Fruit fly (Drosophila melanogaster): Measurements from ENCODE around the gene spn-D.
A peak's percentile ranks its signal among the peaks of the same experiment; 100 is the strongest.

spn-D gene

DNA sequence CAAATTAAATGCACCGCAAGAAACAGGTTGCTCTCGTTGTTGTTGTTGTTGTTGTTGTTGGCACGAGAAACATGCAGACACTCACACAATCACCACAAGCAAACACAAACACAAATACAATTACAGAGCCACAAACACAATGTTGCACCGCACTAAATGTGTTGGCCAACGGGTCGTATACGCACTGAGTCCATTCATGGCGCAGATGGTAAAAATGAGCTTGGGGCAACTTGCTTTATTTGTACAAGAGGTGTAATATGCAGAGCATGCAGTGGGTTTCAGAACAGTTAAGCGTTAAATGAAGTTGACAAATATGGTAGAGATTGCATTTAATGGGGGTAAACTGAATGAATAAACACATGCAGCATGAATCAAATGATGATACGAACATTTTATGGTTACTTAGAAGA is 27.6 kb upstream of the spn-D start (continued):
- no peak for TF ChIP-seq Meics (GFP tag; optimal IDR thresholded peaks at IDR 0.05)
- TF ChIP-seq CG11723 (GFP tag; optimal IDR thresholded peaks at IDR 0.05), result peak; percentile 67
- TF ChIP-seq CG6254 (GFP tag; optimal IDR thresholded peaks at IDR 0.05), result peak; percentile 38
- peak; percentile 61 for TF ChIP-seq CG17359 (tag; optimal IDR thresholded peaks at IDR 0.05)
- TF ChIP-seq CG18764 (GFP tag; optimal IDR thresholded peaks at IDR 0.05), result peak; percentile 1
- no peak for TF ChIP-seq D (optimal IDR thresholded peaks at IDR 0.05)
- TF ChIP-seq D (GFP tag; optimal IDR thresholded peaks at IDR 0.05), result peak; percentile 60
- TF ChIP-seq YL-1 (GFP tag; optimal IDR thresholded peaks at IDR 0.05), result peak; percentile 27
- no peak for TF ChIP-seq insv (GFP tag; optimal IDR thresholded peaks at IDR 0.05)
- TF ChIP-seq CG8765 (GFP tag; IDR thresholded peaks at IDR 0.05), result no peak
- TF ChIP-seq trh (GFP tag; optimal IDR thresholded peaks at IDR 0.05), result peak; percentile 24
- no peak for TF ChIP-seq row (GFP tag; IDR thresholded peaks at IDR 0.05)
- no peak for TF ChIP-seq CG4854 (GFP tag; optimal IDR thresholded peaks at IDR 0.05)
- TF ChIP-seq knrl (GFP tag; IDR thresholded peaks at IDR 0.05; ENCODE audit: partially characterized antibody), result no peak
- peak; percentile 54 for TF ChIP-seq CG4707 (GFP tag; optimal IDR thresholded peaks at IDR 0.05)
- TF ChIP-seq CG33557 (GFP tag; optimal IDR thresholded peaks at IDR 0.05), result peak; percentile 43
- TF ChIP-seq CG8388 (GFP tag; optimal IDR thresholded peaks at IDR 0.05), result peak; percentile 6
- no peak for TF ChIP-seq dmrt11E (tag; optimal IDR thresholded peaks at IDR 0.05)
- TF ChIP-seq Fer1 (GFP tag; optimal IDR thresholded peaks at IDR 0.05), result peak; percentile 25
- TF ChIP-seq her (GFP tag; optimal IDR thresholded peaks at IDR 0.05), result no peak
- TF ChIP-seq CG2875 (GFP tag; optimal IDR thresholded peaks at IDR 0.05), result peak; percentile 78
- TF ChIP-seq sc (optimal IDR thresholded peaks at IDR 0.05), result no peak
- TF ChIP-seq sc (GFP tag; optimal IDR thresholded peaks at IDR 0.05), result peak; percentile 60
- TF ChIP-seq CG11093 (GFP tag; IDR thresholded peaks at IDR 0.05), result no peak
- TF ChIP-seq CG33213 (GFP tag; optimal IDR thresholded peaks at IDR 0.05), result no peak
- TF ChIP-seq Lpt (GFP tag; optimal IDR thresholded peaks at IDR 0.05), result no peak

DNA sequence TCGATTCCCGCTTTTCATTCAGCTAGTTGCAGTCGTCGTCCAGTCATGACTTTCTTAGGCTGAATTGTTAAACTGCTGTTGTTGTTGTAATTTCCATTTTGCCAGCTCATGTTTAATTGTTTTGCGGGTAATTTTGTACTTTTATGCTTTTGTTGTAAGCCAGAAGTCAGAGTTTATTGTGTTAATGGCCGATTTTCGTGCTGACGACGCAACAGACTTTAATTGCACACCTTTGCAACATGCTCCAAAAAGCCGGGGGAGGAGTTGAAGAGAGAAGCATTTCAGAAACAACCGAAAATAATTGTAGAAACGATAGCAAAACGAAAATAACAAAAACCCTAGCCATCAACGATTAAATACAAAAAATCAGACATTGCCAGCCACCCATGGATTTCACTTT is 26.8 kb upstream of the spn-D start:
- TF ChIP-seq Nf-YC (tag; optimal IDR thresholded peaks at IDR 0.05) (no peak), gfzf (GFP tag; optimal IDR thresholded peaks at IDR 0.05) (no peak), Sry-β (GFP tag; optimal IDR thresholded peaks at IDR 0.05) (no peak), ind (GFP tag; optimal IDR thresholded peaks at IDR 0.05) (no peak), gcm2 (GFP tag; optimal IDR thresholded peaks at IDR 0.05) (no peak), CG11696 (GFP tag; IDR thresholded peaks at IDR 0.05) (no peak), CG12219 (GFP tag; optimal IDR thresholded peaks at IDR 0.05) (no peak), CG4424 (GFP tag; optimal IDR thresholded peaks at IDR 0.05) (no peak), Mrtf (GFP tag; IDR thresholded peaks at IDR 0.05) (no peak), lilli (GFP tag; optimal IDR thresholded peaks at IDR 0.05) (no peak), fd3F (GFP tag; optimal IDR thresholded peaks at IDR 0.05) (no peak), CG11504 (tag; optimal IDR thresholded peaks at IDR 0.05) (no peak), sc (optimal IDR thresholded peaks at IDR 0.05) (no peak), sc (GFP tag; optimal IDR thresholded peaks at IDR 0.05) (no peak), PHDP (tag; optimal IDR thresholded peaks at IDR 0.05) (no peak)

DNA sequence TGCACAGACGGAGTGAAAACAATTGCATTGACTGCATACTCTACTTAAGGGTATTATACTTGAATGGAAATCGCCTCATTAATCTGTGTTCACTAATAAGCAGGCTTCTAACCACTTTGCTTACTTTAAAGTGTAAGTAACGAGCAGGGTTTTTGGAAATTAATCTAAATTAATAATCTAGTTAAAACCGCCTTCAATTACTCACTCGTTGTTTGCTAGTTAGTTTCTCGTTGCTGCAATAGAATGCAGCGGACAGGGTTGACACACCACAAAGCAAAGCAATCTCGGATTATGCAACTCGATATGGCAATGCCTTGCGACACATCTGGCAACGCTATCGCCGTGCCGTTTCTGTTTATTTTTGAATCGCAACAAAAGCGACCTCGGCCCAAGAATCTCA is 25.6 kb upstream of the spn-D start:
- TF ChIP-seq Ets65A (GFP tag), result peak; percentile 33
- TF ChIP-seq D19A (tag; optimal IDR thresholded peaks at IDR 0.05), result peak; percentile 83
- TF ChIP-seq CG6791 (GFP tag; IDR thresholded peaks at IDR 0.05; ENCODE audit: partially characterized antibody), result peak; percentile 38; the same call in 1 of the 3 replicates
- peak in 1 of 2 experiments; percentile 13 for TF ChIP-seq bsh (GFP tag; optimal IDR thresholded peaks at IDR 0.05)
- TF ChIP-seq Deaf1 (tag; optimal IDR thresholded peaks at IDR 0.05), result no peak
- no peak for TF ChIP-seq CG13424 (tag; optimal IDR thresholded peaks at IDR 0.05)
- TF ChIP-seq CG18476 (GFP tag; optimal IDR thresholded peaks at IDR 0.05), result no peak
- peak; percentile 26; the same call in 1 of the 3 replicates for TF ChIP-seq Opbp (GFP tag; IDR thresholded peaks at IDR 0.05; ENCODE audit: partially characterized antibody)
- peak in 1 of 2 experiments; percentile 84 for TF ChIP-seq Pdp1 (GFP tag; optimal IDR thresholded peaks at IDR 0.05)
- no peak for TF ChIP-seq Sin3A (optimal IDR thresholded peaks at IDR 0.05)
- peak; percentile 17 for TF ChIP-seq CG18262 (tag; optimal IDR thresholded peaks at IDR 0.05)
- peak; percentile 15 for TF ChIP-seq CG17359 (tag; optimal IDR thresholded peaks at IDR 0.05)
- TF ChIP-seq gem (tag; optimal IDR thresholded peaks at IDR 0.05), result peak; percentile 37

Data from whole organism, embryonic.